Worm (Caenorhabditis elegans): ENCODE data around the gene C39D10.11.
A peak's percentile ranks its signal among the peaks of the same experiment; 100 is the strongest.

C39D10.11 gene

DNA sequence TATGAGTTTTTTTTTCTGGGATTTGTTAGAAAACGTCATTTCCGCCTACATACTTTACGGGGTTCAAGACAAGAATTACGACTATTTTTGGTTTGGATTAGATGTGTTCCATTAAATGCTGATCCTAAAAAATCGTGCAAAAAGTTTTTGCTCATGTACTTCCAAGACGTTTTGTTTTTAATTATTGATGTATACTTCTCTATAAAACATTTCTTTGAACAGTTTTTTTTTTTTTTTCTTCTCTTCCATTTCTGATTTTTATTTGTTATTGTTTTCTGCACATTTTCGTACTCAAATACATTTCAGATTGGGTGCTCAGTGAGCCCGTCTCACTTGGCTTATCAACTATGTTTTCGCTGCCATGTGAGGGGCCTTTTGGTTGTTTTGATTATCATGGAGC lies at the start of gene C39D10.11:
C39D10.11 (plus strand) TSS at position 301 of the 400 bp plus-strand sequence.
- TF ChIP-seq sox-4 (tag; optimal IDR thresholded peaks at IDR 0.05) = no peak
- TF ChIP-seq nhr-84 (tag; optimal IDR thresholded peaks at IDR 0.05) = no peak
- TF ChIP-seq lin-39 (tag; optimal IDR thresholded peaks at IDR 0.05) = no peak
- TF ChIP-seq ztf-4 (tag; optimal IDR thresholded peaks at IDR 0.05) = no peak
- TF ChIP-seq ceh-88 (GFP tag; IDR thresholded peaks at IDR 0.05) = no peak
- TF ChIP-seq aha-1 (tag; optimal IDR thresholded peaks at IDR 0.05) = no peak
- no peak for TF ChIP-seq nhr-76 (tag; optimal IDR thresholded peaks at IDR 0.05)
- no peak for TF ChIP-seq tlp-1 (tag; optimal IDR thresholded peaks at IDR 0.05)
- no peak for TF ChIP-seq rnt-1 (tag; optimal IDR thresholded peaks at IDR 0.05)
- no peak for TF ChIP-seq nhr-85 (tag)
- no peak for TF ChIP-seq nhr-19 (GFP tag; conservative IDR thresholded peaks at IDR 0.05)
- no peak for TF ChIP-seq pqm-1 (tag; optimal IDR thresholded peaks at IDR 0.05)
- TF ChIP-seq lir-3 (tag; optimal IDR thresholded peaks at IDR 0.05; ENCODE audit: poor library complexity) = no peak

DNA sequence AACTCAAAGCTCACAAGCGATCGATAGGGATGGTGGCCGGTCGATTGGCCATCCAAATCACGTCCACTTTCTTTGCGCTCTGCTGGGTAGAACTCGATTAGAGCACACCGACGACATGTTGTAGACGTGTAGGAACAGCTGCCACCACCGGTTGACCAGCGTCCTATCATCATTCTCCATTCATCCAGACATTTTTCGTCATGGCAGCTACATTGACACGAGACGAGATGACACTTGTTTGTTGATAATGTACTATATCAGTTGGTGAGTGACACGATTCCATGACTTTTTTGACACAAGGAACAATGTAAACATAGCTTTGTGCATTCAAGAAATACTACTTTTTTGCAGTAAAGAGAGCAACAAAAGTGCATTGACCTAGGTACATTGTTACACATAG lies 36.6 kb upstream of the C39D10.11 start:
- TF ChIP-seq aly-2 (tag; optimal IDR thresholded peaks at IDR 0.05) (no peak), nhr-90 (tag; optimal IDR thresholded peaks at IDR 0.05; ENCODE audit: poor library complexity) (no peak), lin-15B (tag; optimal IDR thresholded peaks at IDR 0.05) (no peak), elt-3 (tag; optimal IDR thresholded peaks at IDR 0.05) (no peak), lir-3 (tag; optimal IDR thresholded peaks at IDR 0.05; ENCODE audit: poor library complexity) (no peak), pqm-1 (tag; optimal IDR thresholded peaks at IDR 0.05) (no peak), isw-1 (GFP tag; IDR thresholded peaks at IDR 0.05) (no peak), nhr-85 (tag) (no peak), nhr-71 (tag; optimal IDR thresholded peaks at IDR 0.05) (peak; percentile 50), nhr-19 (GFP tag; conservative IDR thresholded peaks at IDR 0.05) (0 out of 2 replicates have a peak, but pooled peaks have one; percentile 23), unc-98 (GFP tag; IDR thresholded peaks at IDR 0.05) (no peak), ztf-4 (tag; optimal IDR thresholded peaks at IDR 0.05) (no peak), mef-2 (tag; optimal IDR thresholded peaks at IDR 0.05) (no peak), hlh-17 (GFP tag; optimal IDR thresholded peaks at IDR 0.05; ENCODE audit: borderline replicate concordance) (no peak), ces-1 (GFP tag; optimal IDR thresholded peaks at IDR 0.05) (no peak), rnt-1 (tag; optimal IDR thresholded peaks at IDR 0.05) (peak; percentile 49), xbp-1 (tag; optimal IDR thresholded peaks at IDR 0.05) (no peak), dsc-1 (tag; optimal IDR thresholded peaks at IDR 0.05) (no peak), sup-37 (GFP tag; optimal IDR thresholded peaks at IDR 0.05) (no peak), lin-14 (GFP tag; optimal IDR thresholded peaks at IDR 0.05) (peak; percentile 70), unc-86 (tag; optimal IDR thresholded peaks at IDR 0.05) (no peak), nhr-76 (tag; optimal IDR thresholded peaks at IDR 0.05) (no peak), nhr-237 (tag; optimal IDR thresholded peaks at IDR 0.05) (no peak), zip-4 (GFP tag; optimal IDR thresholded peaks at IDR 0.05) (no peak), efl-1 (optimal IDR thresholded peaks at IDR 0.05) (no peak), efl-1 (GFP tag; optimal IDR thresholded peaks at IDR 0.05 in 1 of 2) (peak in 1 of 2 experiments; percentile 39), egl-13 (tag; optimal IDR thresholded peaks at IDR 0.05) (no peak), C34B4.2 (tag; optimal IDR thresholded peaks at IDR 0.05) (no peak)

DNA sequence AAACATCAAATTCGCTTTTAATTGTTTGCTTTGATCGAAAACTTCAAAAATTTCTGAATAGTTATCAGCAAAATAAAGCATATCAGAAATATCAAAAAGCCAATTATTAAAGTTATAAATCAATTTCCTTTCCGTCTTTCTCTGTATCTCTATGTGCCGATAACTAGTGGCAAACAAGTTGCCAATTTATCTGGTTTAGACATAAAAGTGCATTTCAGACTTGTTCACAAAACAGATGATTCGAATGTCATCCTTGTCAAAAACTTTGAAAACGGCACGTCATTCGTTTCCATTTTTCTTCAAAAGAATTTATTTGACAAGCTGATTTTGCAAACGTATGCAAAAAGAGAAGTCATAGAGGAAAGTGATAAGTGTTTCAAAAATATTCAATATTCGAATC lies 35.8 kb upstream of the C39D10.11 start:
- TF ChIP-seq aly-2 (tag; optimal IDR thresholded peaks at IDR 0.05) (no peak), fkh-10 (GFP tag; optimal IDR thresholded peaks at IDR 0.05) (no peak), hpl-2 (GFP tag; optimal IDR thresholded peaks at IDR 0.05) (no peak), blmp-1 (tag; optimal IDR thresholded peaks at IDR 0.05) (no peak), dsc-1 (tag; optimal IDR thresholded peaks at IDR 0.05) (no peak), zag-1 (tag; optimal IDR thresholded peaks at IDR 0.05) (no peak), nhr-84 (tag; optimal IDR thresholded peaks at IDR 0.05) (no peak), lsy-2 (tag; optimal IDR thresholded peaks at IDR 0.05) (no peak), efl-1 (optimal IDR thresholded peaks at IDR 0.05) (no peak), efl-1 (GFP tag; optimal IDR thresholded peaks at IDR 0.05 in 1 of 2) (no peak), C04F5.9 (tag; optimal IDR thresholded peaks at IDR 0.05) (no peak), pqm-1 (tag; optimal IDR thresholded peaks at IDR 0.05) (no peak), ets-5 (GFP tag; IDR thresholded peaks at IDR 0.05) (no peak), F16B12.6 (tag; optimal IDR thresholded peaks at IDR 0.05) (no peak), mep-1 (tag; optimal IDR thresholded peaks at IDR 0.05) (no peak), nhr-12 (tag; optimal IDR thresholded peaks at IDR 0.05) (no peak), nhr-11 (tag; optimal IDR thresholded peaks at IDR 0.05) (no peak), nhr-28 (tag; optimal IDR thresholded peaks at IDR 0.05) (no peak), unc-30 (tag; optimal IDR thresholded peaks at IDR 0.05) (no peak), nhr-47 (tag; optimal IDR thresholded peaks at IDR 0.05) (no peak), pax-3 (tag; optimal IDR thresholded peaks at IDR 0.05) (no peak)
